Fruit fly (Drosophila melanogaster): ENCODE data around the gene RpS13.

RpS13 gene

DNA sequence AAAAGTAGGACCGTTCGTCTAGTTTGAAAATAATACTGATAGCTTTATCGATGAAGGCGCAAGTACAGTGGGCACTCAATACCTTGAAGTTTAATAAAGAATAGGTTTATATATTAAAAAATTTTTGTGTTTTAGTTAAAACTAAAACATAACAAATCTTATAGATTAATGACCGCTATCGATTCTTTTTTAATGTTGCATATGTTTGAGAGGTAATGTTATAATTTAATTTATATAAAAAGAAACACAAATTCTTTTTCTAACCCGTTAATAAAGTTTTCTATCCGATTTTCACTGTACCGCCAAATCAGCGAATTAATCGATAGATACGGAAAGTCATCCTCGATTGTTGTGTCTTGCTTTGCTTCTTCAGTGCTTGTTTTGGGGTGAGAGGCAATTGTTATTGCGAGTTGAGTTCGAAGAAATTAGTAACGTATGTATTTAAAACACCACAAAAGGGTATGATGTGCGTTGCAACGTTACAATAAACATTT, 19.7 kb upstream of the RpS13 start, which contains the start of the genes Dad1 and CG13384 (continued):
- peak; percentile 93 for TF ChIP-seq CG34406 (GFP tag; optimal IDR thresholded peaks at IDR 0.05)
- TF ChIP-seq spab (GFP tag; optimal IDR thresholded peaks at IDR 0.05), result peak; percentile 80
- peak; percentile 68 for TF ChIP-seq fkh (GFP tag; optimal IDR thresholded peaks at IDR 0.05)
- TF ChIP-seq CG10631 (GFP tag; optimal IDR thresholded peaks at IDR 0.05), result peak; percentile 91
- peak; percentile 96 for TF ChIP-seq esn (GFP tag; optimal IDR thresholded peaks at IDR 0.05)
- TF ChIP-seq Sox15 (GFP tag; optimal IDR thresholded peaks at IDR 0.05), result peak; percentile 89
- TF ChIP-seq CG31627 (GFP tag; optimal IDR thresholded peaks at IDR 0.05), result peak; percentile 86
- TF ChIP-seq pdm3 (GFP tag; optimal IDR thresholded peaks at IDR 0.05), result peak; percentile 90
- peak; percentile 45 for TF ChIP-seq fd85E (GFP tag; optimal IDR thresholded peaks at IDR 0.05)
- peak; percentile 91 for TF ChIP-seq CG1621 (tag; optimal IDR thresholded peaks at IDR 0.05)
- TF ChIP-seq CG3032 (tag; optimal IDR thresholded peaks at IDR 0.05), result peak; percentile 95
- peak; percentile 87 for TF ChIP-seq net (GFP tag; optimal IDR thresholded peaks at IDR 0.05)
- no peak; the same call in 1 of the 3 replicates for TF ChIP-seq CG6163 (GFP tag; IDR thresholded peaks at IDR 0.05)
- peak; percentile 94 for TF ChIP-seq CG8119 (GFP tag; IDR thresholded peaks at IDR 0.05)
- TF ChIP-seq CG4318 (GFP tag; optimal IDR thresholded peaks at IDR 0.05), result peak; percentile 86
- TF ChIP-seq Hr38 (GFP tag; optimal IDR thresholded peaks at IDR 0.05), result no peak

- TF ChIP-seq CG6854 (GFP tag; optimal IDR thresholded peaks at IDR 0.05), result peak; percentile 36
- peak; percentile 80 for TF ChIP-seq achi (GFP tag; optimal IDR thresholded peaks at IDR 0.05)
- TF ChIP-seq fkh (GFP tag; optimal IDR thresholded peaks at IDR 0.05), result no peak
- TF ChIP-seq Blimp-1 (GFP tag; optimal IDR thresholded peaks at IDR 0.05), result no peak
- no peak for TF ChIP-seq CG15336 (GFP tag; IDR thresholded peaks at IDR 0.05)
- TF ChIP-seq CG3032 (tag; optimal IDR thresholded peaks at IDR 0.05), result peak; percentile 47
- no peak for TF ChIP-seq CG8119 (GFP tag; IDR thresholded peaks at IDR 0.05)
- peak; percentile 59 for TF ChIP-seq CG7368 (GFP tag; optimal IDR thresholded peaks at IDR 0.05)
- TF ChIP-seq Smox (GFP tag; optimal IDR thresholded peaks at IDR 0.05), result peak; percentile 49
- no peak for TF ChIP-seq Hr38 (GFP tag; optimal IDR thresholded peaks at IDR 0.05)
- peak; percentile 15 to 36 for TF ChIP-seq salr (GFP tag; optimal IDR thresholded peaks at IDR 0.05)
- TF ChIP-seq fd85E (GFP tag; optimal IDR thresholded peaks at IDR 0.05), result peak; percentile 21
- peak; percentile 52 for TF ChIP-seq net (GFP tag; optimal IDR thresholded peaks at IDR 0.05)
- peak; percentile 60 for TF ChIP-seq acj6 (GFP tag; optimal IDR thresholded peaks at IDR 0.05)
- peak; percentile 70 for TF ChIP-seq CG1621 (tag; optimal IDR thresholded peaks at IDR 0.05)
- peak; percentile 65 for TF ChIP-seq Sox102F (GFP tag; optimal IDR thresholded peaks at IDR 0.05)
- peak; percentile 57 for TF ChIP-seq Met (GFP tag; optimal IDR thresholded peaks at IDR 0.05)
- TF ChIP-seq CG32006 (GFP tag; optimal IDR thresholded peaks at IDR 0.05), result peak; percentile 41
- peak; percentile 46 for TF ChIP-seq CG6808 (GFP tag; optimal IDR thresholded peaks at IDR 0.05)
- peak; percentile 69; the same call in 2 of the 3 replicates for TF ChIP-seq CG6163 (GFP tag; IDR thresholded peaks at IDR 0.05)
- no peak for TF ChIP-seq CG16779 (tag; optimal IDR thresholded peaks at IDR 0.05)
- TF ChIP-seq fd59A (GFP tag; optimal IDR thresholded peaks at IDR 0.05), result no peak
- peak; percentile 26 for TF ChIP-seq CG8632 (GFP tag; optimal IDR thresholded peaks at IDR 0.05)
- peak; percentile 30 for TF ChIP-seq dsx (GFP tag; optimal IDR thresholded peaks at IDR 0.05; ENCODE audit: poor library complexity, severe bottlenecking)
- TF ChIP-seq Hr4 (GFP tag; optimal IDR thresholded peaks at IDR 0.05), result peak; percentile 35
- TF ChIP-seq Sox15 (GFP tag; optimal IDR thresholded peaks at IDR 0.05), result no peak
- peak; percentile 63 for TF ChIP-seq OdsH (GFP tag; optimal IDR thresholded peaks at IDR 0.05)
- TF ChIP-seq esn (GFP tag; optimal IDR thresholded peaks at IDR 0.05), result peak; percentile 77
- no peak for TF ChIP-seq CG6276 (GFP tag; optimal IDR thresholded peaks at IDR 0.05)
- peak; percentile 3 for TF ChIP-seq Lpt (GFP tag; optimal IDR thresholded peaks at IDR 0.05)
- TF ChIP-seq Ets21C (GFP tag; optimal IDR thresholded peaks at IDR 0.05), result peak; percentile 42
- TF ChIP-seq CG6792 (GFP tag; optimal IDR thresholded peaks at IDR 0.05), result peak; percentile 58
- TF ChIP-seq CG31627 (GFP tag; optimal IDR thresholded peaks at IDR 0.05), result peak; percentile 80
- peak; percentile 77 for TF ChIP-seq cyc (GFP tag; optimal IDR thresholded peaks at IDR 0.05)
- TF ChIP-seq CG10669 (GFP tag; optimal IDR thresholded peaks at IDR 0.05), result peak; percentile 35
- no peak for TF ChIP-seq CG4318 (GFP tag; optimal IDR thresholded peaks at IDR 0.05)
- TF ChIP-seq CG34406 (GFP tag; optimal IDR thresholded peaks at IDR 0.05), result peak; percentile 14
- peak; percentile 38; the same call in 1 of the 2 replicates for TF ChIP-seq CG11294 (GFP tag; IDR thresholded peaks at IDR 0.05)
- peak; percentile 79 for TF ChIP-seq CG3919 (GFP tag; optimal IDR thresholded peaks at IDR 0.05)
- TF ChIP-seq Sox14 (GFP tag; optimal IDR thresholded peaks at IDR 0.05), result peak; percentile 62
- no peak for TF ChIP-seq spab (GFP tag; optimal IDR thresholded peaks at IDR 0.05)
- no peak for TF ChIP-seq Eip93F (GFP tag; optimal IDR thresholded peaks at IDR 0.05)
- TF ChIP-seq topi (GFP tag; optimal IDR thresholded peaks at IDR 0.05), result peak; percentile 76
- TF ChIP-seq CG8319 (GFP tag; optimal IDR thresholded peaks at IDR 0.05), result no peak
- TF ChIP-seq vri (GFP tag; optimal IDR thresholded peaks at IDR 0.05), result peak; percentile 92
Observed at dm6 chr2L:8382646-8383045, 18.2 kb upstream of the RpS13 start, which contains the start of the genes CG13392 and Rcd4. TSS of gene CG13392 (minus strand) at chr2L:8382807. TSS of gene Rcd4 (plus strand) at chr2L:8382861.

Measured in whole organism, prepupa.